Worm (Caenorhabditis elegans): ENCODE results near the gene xtr-2.

- TF ChIP-seq klf-2 (GFP tag; conservative IDR thresholded peaks at IDR 0.05) = 0 out of 2 replicates have a peak, but pooled peaks have one; percentile 34
- peak; percentile 81 for TF ChIP-seq tab-1 (GFP tag; IDR thresholded peaks at IDR 0.05)
- peak; percentile 21 for TF ChIP-seq med-1 (GFP tag; optimal IDR thresholded peaks at IDR 0.05; ENCODE audit: insufficient read depth)
- peak; percentile 85 for TF ChIP-seq ztf-23 (GFP tag; IDR thresholded peaks at IDR 0.05)
- peak; percentile 92 for TF ChIP-seq flt-1 (GFP tag; IDR thresholded peaks at IDR 0.05)
- peak; percentile 47; the same call in 1 of the 2 replicates for TF ChIP-seq ztf-29 (GFP tag; IDR thresholded peaks at IDR 0.05)
- TF ChIP-seq ref-1 (GFP tag; conservative IDR thresholded peaks at IDR 0.05) = peak; percentile 58; the same call in 1 of the 2 replicates
- peak; percentile 62 for TF ChIP-seq T22C8.4 (GFP tag; IDR thresholded peaks at IDR 0.05)
Measured at ce11 chrX:12367498-12367897, 52.1 kb downstream of the xtr-2 start.
